Worm (Caenorhabditis elegans) whole organism, midembryonic: ENCODE results near the gene ifas-3.

ENCODE experiments used
- cog-1 ChIP-seq: sonication (generic microtip); optimal IDR thresholded peaks from 2 replicates; lab custom pipeline; 2016; ENCODE audit warnings: missing genetic modification characterization, missing compliant biosample characterization
- ztf-23 ChIP-seq: fragments of 200-800 bp; sonication (Bioruptor generic); IDR thresholded peaks from 2 replicates; pipeline ENCODE4 v1.3.6; 2022; ENCODE audit warnings: missing genetic modification reagents, missing genetic modification characterization, missing compliant biosample characterization
- ztf-29 ChIP-seq: fragments of 200-800 bp; sonication (Bioruptor generic); IDR thresholded peaks from 2 replicates; pipeline ENCODE4 v1.3.6; 2022; ENCODE audit warnings: missing genetic modification reagents, missing genetic modification characterization, missing compliant biosample characterization

- TF ChIP-seq cog-1 (tag; lab: Kevin White, UChicago) (no peak), ztf-29 (no peak), ztf-23 (no peak)
Observed at ce11 chrIV:15937088-15937487, 13.6 kb downstream of the ifas-3 start.
